Worm (Caenorhabditis elegans) whole organism, L4 larva: Measurements from ENCODE around the gene mlt-9.

Source experiments
- R02D3.7 ChIP-seq: fragments of 150-350 bp; sonication (generic microtip); optimal IDR thresholded peaks from 3 replicates; lab custom pipeline; 2014; ENCODE audit warnings: missing biosample characterization, missing genetic modification characterization
- ZK337.2 ChIP-seq: fragments of 200-800 bp; sonication (Bioruptor generic); IDR thresholded peaks from 2 replicates; pipeline ENCODE4 v1.3.6; 2022; ENCODE audit warnings: missing genetic modification reagents, missing genetic modification characterization, missing compliant biosample characterization
- aha-1 ChIP-seq: fragments of 150-350 bp; peaks from one replicate; lab custom pipeline; 2014; ENCODE audit warnings: missing biosample characterization, missing genetic modification characterization
- ceh-28 ChIP-seq: fragments of 150-350 bp; optimal IDR thresholded peaks from 2 replicates; lab custom pipeline; 2014; ENCODE audit warnings: missing biosample characterization, missing genetic modification reagents, missing genetic modification characterization
- ceh-62 ChIP-seq: sonication (generic microtip); optimal IDR thresholded peaks from 2 replicates; lab custom pipeline; 2017; ENCODE audit warnings: missing biosample characterization, missing genetic modification characterization
- daf-12 ChIP-seq: fragments of 150-350 bp; optimal IDR thresholded peaks from 2 replicates; lab custom pipeline; 2014; ENCODE audit warnings: missing biosample characterization, missing genetic modification reagents, missing genetic modification characterization
- daf-16 ChIP-seq, 3 experiments: sonication (generic microtip); optimal IDR thresholded peaks; 2 replicates each; lab custom pipeline; 2016 to 2017; ENCODE audit warnings: missing genetic modification characterization in 3 of 3, missing genetic modification reagents in 3 of 3, mild to moderate bottlenecking in 2 of 3, missing compliant biosample characterization in 2 of 3, missing biosample characterization in 1 of 3, moderate library complexity in 1 of 3
- dmd-6 ChIP-seq: fragments of 200-800 bp; sonication (Bioruptor generic); IDR thresholded peaks from 2 replicates; pipeline ENCODE4 v1.3.6; 2022; ENCODE audit warnings: missing genetic modification reagents, missing genetic modification characterization, missing compliant biosample characterization
- dve-1 ChIP-seq: sonication (generic microtip); optimal IDR thresholded peaks from 2 replicates; lab custom pipeline; 2017; ENCODE audit warnings: antibody characterized with exemption, mild to moderate bottlenecking, missing genetic modification characterization, missing compliant biosample characterization; ENCODE audit not compliant: insufficient read depth
- egl-27 ChIP-seq: sonication (generic microtip); optimal IDR thresholded peaks from 3 replicates; lab custom pipeline; 2017; ENCODE audit warnings: missing biosample characterization, missing genetic modification reagents, missing genetic modification characterization
- hmg-1.1 ChIP-seq: fragments of 200-800 bp; sonication (Bioruptor generic); IDR thresholded peaks from 2 replicates; pipeline ENCODE4 v1.3.6; 2022; ENCODE audit warnings: missing genetic modification reagents, missing genetic modification characterization, missing compliant biosample characterization
- lin-1 ChIP-seq: fragments of 200-800 bp; sonication (Bioruptor generic); IDR thresholded peaks from 2 replicates; pipeline ENCODE4 v1.3.6; 2022; ENCODE audit warnings: missing genetic modification reagents, missing genetic modification characterization, missing compliant biosample characterization
- lin-13 ChIP-seq: fragments of 150-350 bp; optimal IDR thresholded peaks from 2 replicates; lab custom pipeline; 2014; ENCODE audit warnings: missing biosample characterization, missing genetic modification reagents, missing genetic modification characterization
- lir-3 ChIP-seq: sonication (generic microtip); optimal IDR thresholded peaks from 2 replicates; lab custom pipeline; 2016; ENCODE audit warnings: mild to moderate bottlenecking, missing genetic modification characterization, missing compliant biosample characterization
- lsy-2 ChIP-seq, 2 experiments: fragments of 150-350 bp in 1 of 2; sonication (generic microtip) in 1 of 2; optimal IDR thresholded peaks; 2 replicates each; lab custom pipeline; 2014 to 2017; ENCODE audit warnings: missing biosample characterization in 2 of 2, missing genetic modification characterization in 2 of 2
- madf-9 ChIP-seq: fragments of 200-800 bp; sonication (Bioruptor generic); conservative IDR thresholded peaks from 2 replicates; pipeline ENCODE4 v1.3.6; 2022; ENCODE audit warnings: missing genetic modification reagents, missing genetic modification characterization, missing compliant biosample characterization
- mdl-1 ChIP-seq, 2 experiments: fragments of 150-350 bp in 1 of 2; sonication (generic microtip) in 1 of 2; optimal IDR thresholded peaks; 2 replicates each; lab custom pipeline; 2014 to 2017; ENCODE audit warnings: missing biosample characterization in 2 of 2, missing genetic modification characterization in 2 of 2
- mep-1 ChIP-seq: fragments of 150-350 bp; sonication (generic microtip); optimal IDR thresholded peaks from 3 replicates; lab custom pipeline; 2014; ENCODE audit warnings: missing biosample characterization, missing genetic modification characterization
- mxl-2 ChIP-seq: fragments of 200-800 bp; sonication (Bioruptor generic); conservative IDR thresholded peaks from 2 replicates; pipeline ENCODE4 v1.3.6; 2022; ENCODE audit warnings: missing genetic modification reagents, missing genetic modification characterization, missing compliant biosample characterization
- nhr-11 ChIP-seq: fragments of 150-350 bp; optimal IDR thresholded peaks from 2 replicates; lab custom pipeline; 2014; ENCODE audit warnings: missing biosample characterization, missing genetic modification characterization
- nhr-237 ChIP-seq: sonication (generic microtip); optimal IDR thresholded peaks from 2 replicates; lab custom pipeline; 2017; ENCODE audit warnings: missing biosample characterization, missing genetic modification characterization
- nhr-25 ChIP-seq: sonication (generic microtip); optimal IDR thresholded peaks from 2 replicates; lab custom pipeline; 2017; ENCODE audit warnings: missing genetic modification characterization, mild to moderate bottlenecking, missing compliant biosample characterization, antibody characterized with exemption, moderate library complexity, borderline replicate concordance; ENCODE audit not compliant: insufficient read depth
- nhr-42 ChIP-seq: fragments of 200-800 bp; sonication (Bioruptor generic); IDR thresholded peaks from 2 replicates; pipeline ENCODE4 v1.3.6; 2022; ENCODE audit warnings: missing genetic modification characterization, missing compliant biosample characterization
- nhr-77 ChIP-seq: fragments of 150-350 bp; optimal IDR thresholded peaks from 2 replicates; lab custom pipeline; 2014; ENCODE audit warnings: missing biosample characterization, missing genetic modification characterization
- set-16 ChIP-seq: fragments of 200-800 bp; sonication (Bioruptor generic); IDR thresholded peaks from 2 replicates; pipeline ENCODE4 v1.3.6; 2022; ENCODE audit warnings: missing genetic modification reagents, missing genetic modification characterization, missing compliant biosample characterization
- skn-1 ChIP-seq: fragments of 150-350 bp; optimal IDR thresholded peaks from 2 replicates; lab custom pipeline; 2014; ENCODE audit warnings: missing biosample characterization, missing genetic modification characterization
- snpc-4 ChIP-seq: fragments of 150-350 bp; optimal IDR thresholded peaks from 2 replicates; lab custom pipeline; 2014; ENCODE audit warnings: missing biosample characterization, missing genetic modification characterization
- spr-1 ChIP-seq: sonication (generic microtip); optimal IDR thresholded peaks from 2 replicates; lab custom pipeline; 2016; ENCODE audit warnings: mild to moderate bottlenecking, missing genetic modification characterization, missing compliant biosample characterization
- spr-3 ChIP-seq: fragments of 200-800 bp; sonication (Bioruptor generic); optimal IDR thresholded peaks from 2 replicates; lab custom pipeline; 2018; ENCODE audit warnings: mild to moderate bottlenecking, missing genetic modification characterization, missing compliant biosample characterization
- tra-1 ChIP-seq: fragments of 200-800 bp; sonication (Bioruptor generic); IDR thresholded peaks from 2 replicates; pipeline ENCODE4 v1.3.6; 2022; ENCODE audit warnings: missing genetic modification reagents, missing genetic modification characterization, missing compliant biosample characterization
- unc-62 ChIP-seq, 3 experiments: fragments of 150-350 bp in 1 of 3; sonication (generic microtip); optimal IDR thresholded peaks in 2 of 3; peaks in 1 of 3; 1 replicate in 1 of 3; 2 replicates in 2 of 3; lab custom pipeline; 2014 to 2017; ENCODE audit warnings: missing biosample characterization in 3 of 3, missing genetic modification characterization in 3 of 3, missing genetic modification reagents in 3 of 3, missing genotype in 1 of 3
- vab-7 ChIP-seq: fragments of 200-800 bp; sonication (Bioruptor generic); IDR thresholded peaks from 2 replicates; pipeline ENCODE4 v1.3.6; 2022; ENCODE audit warnings: missing genetic modification reagents, missing genetic modification characterization, missing compliant biosample characterization

mlt-9 gene

ce11 chrX:15070137-15070536 is 37.5 kb downstream of the mlt-9 start:
- TF ChIP-seq set-16 (GFP tag; lab: Robert Waterston, UW) (peak; percentile 80), spr-3 (no peak), R02D3.7 (tag; lab: Kevin White, UChicago) (no peak)

ce11 chrX:15069242-15069641 is 38.4 kb downstream of the mlt-9 start, which contains the start of gene mam-6:
TSS of gene mam-6 (minus strand) at chrX:15069342.
- no peak for TF ChIP-seq dve-1 (tag; lab: Kevin White, UChicago)
- no peak for TF ChIP-seq ceh-28 (tag; lab: Kevin White, UChicago)
- no peak for TF ChIP-seq egl-27 (tag; lab: Kevin White, UChicago)
- TF ChIP-seq skn-1 (tag; lab: Kevin White, UChicago): no peak
- TF ChIP-seq mdl-1 (tag; optimal IDR thresholded peaks at IDR 0.05; lab: Kevin White, UChicago): no peak
- no peak for TF ChIP-seq lin-1
- TF ChIP-seq spr-1 (tag; lab: Kevin White, UChicago): no peak
- no peak for TF ChIP-seq madf-9 (GFP tag; lab: Robert Waterston, UW)
- no peak for TF ChIP-seq nhr-25 (tag; lab: Kevin White, UChicago)
- TF ChIP-seq nhr-42 (GFP tag; lab: Robert Waterston, UW): no peak
- TF ChIP-seq dmd-6 (GFP tag; lab: Robert Waterston, UW): no peak

- TF ChIP-seq vab-7 (GFP tag; lab: Robert Waterston, UW) (no peak), aha-1 (tag; lab: Kevin White, UChicago) (peak; percentile 9)
These were observed 47.3 kb downstream of the mlt-9 start, which contains the start of gene fbxa-96 for ce11 chrX:15060303-15060702. TSS of gene fbxa-96 (minus strand) at chrX:15060403.

- TF ChIP-seq unc-62 (GFP tag; optimal IDR thresholded peaks at IDR 0.05 in 1 of 2; lab: Kevin White, UChicago) (peak in 1 of 2 experiments; percentile 14), unc-62 (tag; optimal IDR thresholded peaks at IDR 0.05; lab: Kevin White, UChicago) (no peak), lin-13 (no peak), aha-1 (tag; lab: Kevin White, UChicago) (peak; percentile 97)
- TF ChIP-seq, all 104 proteins: peak for 2
These were observed 49.7 kb downstream of the mlt-9 start for ce11 chrX:15057900-15058299.

- TF ChIP-seq nhr-237 (tag; lab: Kevin White, UChicago): no peak
- no peak for TF ChIP-seq lir-3 (tag; lab: Kevin White, UChicago)
- TF ChIP-seq daf-12 (tag; lab: Kevin White, UChicago): no peak
- no peak for TF ChIP-seq set-16 (GFP tag; lab: Robert Waterston, UW)
- no peak for TF ChIP-seq hmg-1.1 (GFP tag; lab: Robert Waterston, UW)
- no peak for TF ChIP-seq daf-16 (GFP tag; optimal IDR thresholded peaks at IDR 0.05; lab: Kevin White, UChicago)
- TF ChIP-seq daf-16 (tag; optimal IDR thresholded peaks at IDR 0.05; lab: Kevin White, UChicago): no peak
- no peak for TF ChIP-seq lsy-2 (tag; optimal IDR thresholded peaks at IDR 0.05; lab: Kevin White, UChicago)
- TF ChIP-seq tra-1 (GFP tag; lab: Robert Waterston, UW): no peak
- TF ChIP-seq mep-1 (tag; lab: Kevin White, UChicago): no peak
- no peak for TF ChIP-seq snpc-4 (tag; lab: Kevin White, UChicago)
- no peak for TF ChIP-seq vab-7 (GFP tag; lab: Robert Waterston, UW)
- no peak for TF ChIP-seq nhr-42 (GFP tag; lab: Robert Waterston, UW)
- no peak for TF ChIP-seq mxl-2
- no peak for TF ChIP-seq spr-1 (tag; lab: Kevin White, UChicago)
- TF ChIP-seq ceh-62 (tag; lab: Kevin White, UChicago): no peak
- no peak for TF ChIP-seq ZK337.2 (GFP tag; lab: Robert Waterston, UW)
- no peak for TF ChIP-seq nhr-11
- TF ChIP-seq nhr-77 (tag; lab: Kevin White, UChicago): no peak
These were observed 50.9 kb downstream of the mlt-9 start, which contains the start of gene H03G16.5 for ce11 chrX:15056737-15057136. TSS of gene H03G16.5 (minus strand) at chrX:15056837.
